Fruit fly (Drosophila melanogaster): ENCODE data around the gene CG12268.

Gene CG12268

DNA sequence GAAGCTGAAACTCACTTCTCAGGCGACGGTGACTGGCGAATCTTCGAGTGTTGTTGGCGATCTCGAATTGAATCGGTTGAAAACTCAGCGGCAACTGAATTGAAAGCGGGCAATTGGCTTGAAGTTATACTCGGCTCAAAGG lies at the start of gene CG12268:
Gene CG12268, minus strand, starts transcription at position 101 of the 142 bp plus-strand sequence.
- no peak for TF ChIP-seq sc (optimal IDR thresholded peaks at IDR 0.05)
- TF ChIP-seq sc (GFP tag; optimal IDR thresholded peaks at IDR 0.05): no peak
- TF ChIP-seq Drgx (GFP tag; IDR thresholded peaks at IDR 0.05): no peak
- TF ChIP-seq gsb-n (tag; optimal IDR thresholded peaks at IDR 0.05): no peak
- no peak for TF ChIP-seq CG7556 (GFP tag; optimal IDR thresholded peaks at IDR 0.05)
- TF ChIP-seq gem (tag; optimal IDR thresholded peaks at IDR 0.05): no peak
- no peak for TF ChIP-seq emc (GFP tag; optimal IDR thresholded peaks at IDR 0.05)
- no peak for TF ChIP-seq ssp (GFP tag; IDR thresholded peaks at IDR 0.05)
- no peak for TF ChIP-seq CG11560 (tag; IDR thresholded peaks at IDR 0.05)
- TF ChIP-seq Ada2b (GFP tag; IDR thresholded peaks at IDR 0.05): no peak
- TF ChIP-seq nmo (GFP tag; optimal IDR thresholded peaks at IDR 0.05): no peak
- TF ChIP-seq CG15269 (tag; optimal IDR thresholded peaks at IDR 0.05): no peak
- TF ChIP-seq H2.0 (GFP tag; IDR thresholded peaks at IDR 0.05): no peak
- no peak for TF ChIP-seq CG15479 (GFP tag; optimal IDR thresholded peaks at IDR 0.05)
- TF ChIP-seq ind (GFP tag; optimal IDR thresholded peaks at IDR 0.05): no peak
- TF ChIP-seq E2f1 (GFP tag; IDR thresholded peaks at IDR 0.05): no peak
- no peak for TF ChIP-seq CG11695 (GFP tag; IDR thresholded peaks at IDR 0.05)

DNA sequence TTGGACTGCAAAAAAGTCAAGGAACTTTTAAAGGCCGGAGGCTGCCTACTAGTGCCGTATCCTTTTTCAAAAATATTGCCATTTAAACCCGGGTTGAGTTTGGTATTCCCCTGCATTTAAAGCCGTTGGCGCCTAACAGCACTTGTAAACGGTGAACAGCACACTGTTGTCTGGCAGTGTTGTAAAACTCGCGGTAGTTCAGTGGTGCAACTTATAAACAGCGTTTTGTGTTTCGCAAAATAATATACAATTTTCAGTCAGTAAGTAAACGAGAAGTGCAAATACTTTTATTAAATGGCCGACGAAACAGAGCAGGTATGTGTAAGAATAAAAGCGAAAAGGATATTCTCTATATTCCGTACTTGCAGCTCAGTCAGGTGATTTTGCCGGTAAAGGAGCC lies 48.0 kb upstream of the CG12268 start, which contains the start of gene LSm3:
Gene LSm3, plus strand, starts transcription at position 39 of the 400 bp plus-strand sequence.
- TF ChIP-seq CG34422 (GFP tag; IDR thresholded peaks at IDR 0.05) (0 out of 3 replicates have a peak, but pooled peaks have one; percentile 25), grn (GFP tag; optimal IDR thresholded peaks at IDR 0.05) (no peak), sug (tag; optimal IDR thresholded peaks at IDR 0.05) (no peak), Stat92E (GFP tag; optimal IDR thresholded peaks at IDR 0.05) (no peak), Hr39 (optimal IDR thresholded peaks at IDR 0.05) (no peak), CG8765 (GFP tag; IDR thresholded peaks at IDR 0.05) (no peak), slou (GFP tag; optimal IDR thresholded peaks at IDR 0.05) (no peak), Atf3 (GFP tag; optimal IDR thresholded peaks at IDR 0.05) (no peak), crp (GFP tag; optimal IDR thresholded peaks at IDR 0.05) (peak in 1 of 2 experiments; percentile 43), hb (GFP tag; IDR thresholded peaks at IDR 0.05; ENCODE audit: partially characterized antibody) (no peak), CG1233 (GFP tag; optimal IDR thresholded peaks at IDR 0.05) (no peak), CG2712 (tag; optimal IDR thresholded peaks at IDR 0.05) (no peak), CoRest (tag; optimal IDR thresholded peaks at IDR 0.05) (peak; percentile 47), CG11093 (GFP tag; IDR thresholded peaks at IDR 0.05) (no peak), Dip3 (GFP tag; optimal IDR thresholded peaks at IDR 0.05) (no peak), Fer1 (GFP tag; optimal IDR thresholded peaks at IDR 0.05) (no peak), CG9215 (GFP tag; IDR thresholded peaks at IDR 0.05) (no peak), sima (GFP tag; optimal IDR thresholded peaks at IDR 0.05) (no peak), CG15073 (GFP tag; optimal IDR thresholded peaks at IDR 0.05) (no peak), CHES-1-like (GFP tag; optimal IDR thresholded peaks at IDR 0.05) (no peak), CG9797 (GFP tag; optimal IDR thresholded peaks at IDR 0.05) (peak; percentile 19), CG15696 (tag; optimal IDR thresholded peaks at IDR 0.05) (no peak), prd (optimal IDR thresholded peaks at IDR 0.05) (no peak), prd (GFP tag; IDR thresholded peaks at IDR 0.05) (no peak), CG3995 (GFP tag; optimal IDR thresholded peaks at IDR 0.05) (no peak), Lpt (GFP tag; optimal IDR thresholded peaks at IDR 0.05) (no peak), Awh (GFP tag; IDR thresholded peaks at IDR 0.05) (no peak), ems (GFP tag; optimal IDR thresholded peaks at IDR 0.05) (no peak), vnd (GFP tag; IDR thresholded peaks at IDR 0.05; ENCODE audit: partially characterized antibody) (no peak), CG31388 (GFP tag; optimal IDR thresholded peaks at IDR 0.05) (no peak), NC2α (GFP tag; optimal IDR thresholded peaks at IDR 0.05) (no peak), ab (GFP tag; optimal IDR thresholded peaks at IDR 0.05) (no peak), HHEX (GFP tag; optimal IDR thresholded peaks at IDR 0.05) (no peak), NFAT (GFP tag; IDR thresholded peaks at IDR 0.05) (no peak), Spps (tag; optimal IDR thresholded peaks at IDR 0.05) (no peak), B-H1 (GFP tag; IDR thresholded peaks at IDR 0.05) (no peak), ttk (GFP tag; IDR thresholded peaks at IDR 0.05) (no peak), CG34376 (GFP tag; optimal IDR thresholded peaks at IDR 0.05) (no peak)

All from whole organism, embryonic.